Fruit fly (Drosophila melanogaster) Kc167 (cell line): ENCODE measurements around the gene fd102C.

Experiments used
- Myc ChIP-seq: fragments of >200 bp; optimal IDR thresholded peaks from 2 replicates; lab custom pipeline; 2017; ENCODE audit warnings: missing external identifiers
- Sin3A ChIP-seq: fragments of >200 bp; optimal IDR thresholded peaks from 2 replicates; lab custom pipeline; 2018; ENCODE audit warnings: missing external identifiers
- h ChIP-seq: fragments of >200 bp; optimal IDR thresholded peaks from 3 replicates; lab custom pipeline; 2018; ENCODE audit warnings: missing external identifiers
- insv ChIP-seq: fragments of >200 bp; optimal IDR thresholded peaks from 3 replicates; lab custom pipeline; 2018; ENCODE audit warnings: missing external identifiers
- psq ChIP-seq: fragments of >200 bp; optimal IDR thresholded peaks from 2 replicates; lab custom pipeline; 2017; ENCODE audit warnings: missing external identifiers
- ttk ChIP-seq: sonication (Bioruptor generic); optimal IDR thresholded peaks from 2 replicates; lab custom pipeline; 2017; ENCODE audit warnings: missing external identifiers

- TF ChIP-seq h: no peak
- no peak for TF ChIP-seq ttk
- TF ChIP-seq psq: no peak
- TF ChIP-seq Sin3A (lab: Kevin White, UChicago): no peak
- TF ChIP-seq insv (lab: Kevin White, UChicago): no peak
- TF ChIP-seq Myc: no peak
Observed at dm6 chr4:867937-868336, 23.6 kb upstream of the fd102C start.
